Fruit fly (Drosophila melanogaster) whole organism, prepupa: ENCODE data around the gene Rab30.
A peak's percentile ranks its signal among the peaks of the same experiment; 100 is the strongest.

Source experiments
- Blimp-1 ChIP-seq: fragments of 200-800 bp; sonication (Bioruptor generic); optimal IDR thresholded peaks from 3 replicates; lab custom pipeline; 2017; ENCODE audit warnings: missing biosample characterization, missing genetic modification characterization, mild to moderate bottlenecking, moderate library complexity, missing genetic modification reagents
- CG10631 ChIP-seq: fragments of 200-800 bp; sonication (Bioruptor generic); optimal IDR thresholded peaks from 2 replicates; lab custom pipeline; 2016; ENCODE audit warnings: missing biosample characterization, missing genetic modification characterization
- CG10669 ChIP-seq: fragments of 200-800 bp; sonication (Bioruptor generic); optimal IDR thresholded peaks from 3 replicates; lab custom pipeline; 2018; ENCODE audit warnings: missing biosample characterization, mild to moderate bottlenecking, missing genetic modification characterization, moderate library complexity
- CG11294 ChIP-seq: fragments of 200-800 bp; sonication (Bioruptor generic); IDR thresholded peaks from 2 replicates; pipeline ENCODE4 v1.3.6; 2022; ENCODE audit warnings: missing biosample characterization, missing genetic modification characterization
- CG11762 ChIP-seq: fragments of 200-800 bp; sonication (Bioruptor generic); optimal IDR thresholded peaks from 3 replicates; lab custom pipeline; 2016; ENCODE audit warnings: missing biosample characterization, missing genetic modification characterization; ENCODE audit not compliant: insufficient read depth
- CG11902 ChIP-seq: fragments of 200-800 bp; sonication (Bioruptor generic); optimal IDR thresholded peaks from 3 replicates; lab custom pipeline; 2016; ENCODE audit warnings: missing biosample characterization, missing genetic modification characterization
- CG1621 ChIP-seq: fragments of 200-800 bp; sonication (Bioruptor generic); optimal IDR thresholded peaks from 3 replicates; lab custom pipeline; 2018; ENCODE audit warnings: missing biosample characterization, mild to moderate bottlenecking, missing genetic modification characterization
- CG16779 ChIP-seq: fragments of 200-800 bp; sonication (Bioruptor generic); optimal IDR thresholded peaks from 3 replicates; lab custom pipeline; 2017; ENCODE audit warnings: missing biosample characterization, mild to moderate bottlenecking, missing genetic modification characterization
- CG31627 ChIP-seq: fragments of 200-800 bp; sonication (Bioruptor generic); optimal IDR thresholded peaks from 3 replicates; lab custom pipeline; 2016; ENCODE audit warnings: missing biosample characterization, missing genetic modification characterization
- CG32006 ChIP-seq: fragments of 200-800 bp; sonication (Bioruptor generic); optimal IDR thresholded peaks from 3 replicates; lab custom pipeline; 2017; ENCODE audit warnings: missing biosample characterization, mild to moderate bottlenecking, missing genetic modification characterization
- CG34406 ChIP-seq: fragments of 200-800 bp; sonication (Bioruptor generic); optimal IDR thresholded peaks from 3 replicates; lab custom pipeline; 2016; ENCODE audit warnings: missing biosample characterization, missing genetic modification characterization
- CG3919 ChIP-seq: fragments of 200-800 bp; sonication (Bioruptor generic); optimal IDR thresholded peaks from 3 replicates; lab custom pipeline; 2016; ENCODE audit warnings: missing biosample characterization, missing genetic modification characterization
- CG4318 ChIP-seq: fragments of 200-800 bp; sonication (Bioruptor generic); optimal IDR thresholded peaks from 3 replicates; lab custom pipeline; 2017; ENCODE audit warnings: missing biosample characterization, mild to moderate bottlenecking, missing genetic modification characterization
- CG6163 ChIP-seq: fragments of 200-800 bp; sonication (Bioruptor generic); IDR thresholded peaks from 3 replicates; pipeline ENCODE4 v1.3.6; 2022; ENCODE audit warnings: missing biosample characterization, missing genetic modification characterization
- CG6276 ChIP-seq: fragments of 200-800 bp; sonication (Bioruptor generic); optimal IDR thresholded peaks from 2 replicates; lab custom pipeline; 2017; ENCODE audit warnings: missing biosample characterization, mild to moderate bottlenecking, missing genetic modification characterization
- CG6792 ChIP-seq: fragments of 200-800 bp; sonication (Bioruptor generic); optimal IDR thresholded peaks from 3 replicates; lab custom pipeline; 2016; ENCODE audit warnings: missing biosample characterization, missing genetic modification characterization
- CG6854 ChIP-seq: fragments of 200-800 bp; sonication (Bioruptor generic); optimal IDR thresholded peaks from 2 replicates; lab custom pipeline; 2017; ENCODE audit warnings: missing biosample characterization, mild to moderate bottlenecking, missing genetic modification characterization
- CG8119 ChIP-seq: fragments of 200-800 bp; sonication (Bioruptor generic); IDR thresholded peaks from 3 replicates; pipeline ENCODE4 v1.3.6; 2022; ENCODE audit warnings: missing biosample characterization, missing genetic modification characterization
- CG8319 ChIP-seq: fragments of 200-800 bp; sonication (Bioruptor generic); optimal IDR thresholded peaks from 3 replicates; lab custom pipeline; 2016; ENCODE audit warnings: missing biosample characterization, missing genetic modification characterization
- CG8632 ChIP-seq: fragments of 200-800 bp; sonication (Bioruptor generic); optimal IDR thresholded peaks from 3 replicates; lab custom pipeline; 2016; ENCODE audit warnings: missing biosample characterization, missing genetic modification characterization
- CG9139 ChIP-seq: fragments of 200-800 bp; sonication (Bioruptor generic); optimal IDR thresholded peaks from 3 replicates; lab custom pipeline; 2017; ENCODE audit warnings: missing biosample characterization, mild to moderate bottlenecking, missing genetic modification characterization
- Eip75B ChIP-seq: fragments of 200-800 bp; sonication (Bioruptor generic); optimal IDR thresholded peaks from 3 replicates; lab custom pipeline; 2016; ENCODE audit warnings: missing biosample characterization, missing genetic modification characterization
- Ets21C ChIP-seq: fragments of 200-800 bp; sonication (Bioruptor generic); optimal IDR thresholded peaks from 3 replicates; lab custom pipeline; 2016; ENCODE audit warnings: missing biosample characterization, missing genetic modification characterization
- Ets96B ChIP-seq: fragments of 200-800 bp; optimal IDR thresholded peaks from 2 replicates; lab custom pipeline; 2019; ENCODE audit warnings: missing biosample characterization, mild to moderate bottlenecking, missing genetic modification characterization, moderate library complexity
- Gug ChIP-seq: fragments of 200-800 bp; sonication (Bioruptor generic); IDR thresholded peaks from 2 replicates; pipeline ENCODE4 v1.3.6; 2022; ENCODE audit warnings: missing biosample characterization, missing genetic modification characterization
- Hr39 ChIP-seq: fragments of 200-800 bp; sonication (Bioruptor generic); optimal IDR thresholded peaks from 2 replicates; lab custom pipeline; 2016; ENCODE audit warnings: missing biosample characterization, missing genetic modification characterization
- Hr4 ChIP-seq: fragments of 200-800 bp; sonication (Bioruptor generic); optimal IDR thresholded peaks from 3 replicates; lab custom pipeline; 2016; ENCODE audit warnings: missing biosample characterization, missing genetic modification characterization
- Lpt ChIP-seq: fragments of 200-800 bp; sonication (Bioruptor generic); optimal IDR thresholded peaks from 3 replicates; lab custom pipeline; 2016; ENCODE audit warnings: missing biosample characterization, missing genetic modification characterization
- Met ChIP-seq: fragments of 200-800 bp; sonication (Bioruptor generic); optimal IDR thresholded peaks from 3 replicates; lab custom pipeline; 2016; ENCODE audit warnings: missing biosample characterization, missing genetic modification characterization
- Smox ChIP-seq: fragments of 200-800 bp; sonication (Bioruptor generic); optimal IDR thresholded peaks from 3 replicates; lab custom pipeline; 2016; ENCODE audit warnings: missing biosample characterization, missing genetic modification characterization
- Sox102F ChIP-seq: fragments of 200-800 bp; sonication (Bioruptor generic); optimal IDR thresholded peaks from 2 replicates; lab custom pipeline; 2016; ENCODE audit warnings: missing biosample characterization, mild to moderate bottlenecking, missing genetic modification characterization
- Sox14 ChIP-seq: fragments of 200-800 bp; sonication (Bioruptor generic); optimal IDR thresholded peaks from 3 replicates; lab custom pipeline; 2016; ENCODE audit warnings: missing biosample characterization, missing genetic modification characterization
- Sox15 ChIP-seq: fragments of 200-800 bp; sonication (Bioruptor generic); optimal IDR thresholded peaks from 3 replicates; lab custom pipeline; 2016; ENCODE audit warnings: missing biosample characterization, missing genetic modification characterization
- achi ChIP-seq: fragments of 200-800 bp; sonication (Bioruptor generic); optimal IDR thresholded peaks from 3 replicates; lab custom pipeline; 2016; ENCODE audit warnings: missing biosample characterization, missing genetic modification characterization
- acj6 ChIP-seq: fragments of 200-800 bp; sonication (Bioruptor generic); optimal IDR thresholded peaks from 3 replicates; lab custom pipeline; 2016; ENCODE audit warnings: missing biosample characterization, missing genetic modification characterization
- cyc ChIP-seq: fragments of 200-800 bp; sonication (Bioruptor generic); optimal IDR thresholded peaks from 3 replicates; lab custom pipeline; 2016; ENCODE audit warnings: missing biosample characterization, missing genetic modification characterization
- dsx ChIP-seq: fragments of 200-800 bp; optimal IDR thresholded peaks from 3 replicates; lab custom pipeline; 2019; ENCODE audit warnings: missing biosample characterization, mild to moderate bottlenecking, missing genetic modification characterization, moderate library complexity; ENCODE audit not compliant: poor library complexity, severe bottlenecking
- eg ChIP-seq: fragments of 200-800 bp; sonication (Bioruptor generic); IDR thresholded peaks from 3 replicates; pipeline ENCODE4 v1.3.6; 2022; ENCODE audit warnings: missing biosample characterization, missing genetic modification characterization
- fd59A ChIP-seq: fragments of 200-800 bp; sonication (Bioruptor generic); optimal IDR thresholded peaks from 2 replicates; lab custom pipeline; 2017; ENCODE audit warnings: missing biosample characterization, mild to moderate bottlenecking, missing genetic modification characterization, missing genetic modification reagents
- fkh ChIP-seq: fragments of 200-800 bp; sonication (Bioruptor generic); optimal IDR thresholded peaks from 3 replicates; lab custom pipeline; 2017; ENCODE audit warnings: missing biosample characterization, mild to moderate bottlenecking, missing genetic modification characterization, moderate library complexity
- net ChIP-seq: fragments of 200-800 bp; sonication (Bioruptor generic); optimal IDR thresholded peaks from 3 replicates; lab custom pipeline; 2016; ENCODE audit warnings: missing biosample characterization, missing genetic modification characterization
- salr ChIP-seq, 2 experiments: fragments of 200-800 bp; sonication (Bioruptor generic); optimal IDR thresholded peaks; 3 replicates each; lab custom pipeline; 2016 to 2018; ENCODE audit warnings: missing biosample characterization in 2 of 2, missing genetic modification characterization in 2 of 2, mild to moderate bottlenecking in 1 of 2
- spab ChIP-seq: fragments of 200-800 bp; sonication (Bioruptor generic); optimal IDR thresholded peaks from 2 replicates; lab custom pipeline; 2017; ENCODE audit warnings: missing biosample characterization, mild to moderate bottlenecking, missing genetic modification characterization, missing genetic modification reagents
- ss ChIP-seq, 2 experiments: fragments of 200-800 bp; sonication (Bioruptor generic); optimal IDR thresholded peaks; 2 replicates in 1 of 2; 3 replicates in 1 of 2; lab custom pipeline; 2017 to 2018; ENCODE audit warnings: mild to moderate bottlenecking in 2 of 2, missing biosample characterization in 2 of 2, missing genetic modification characterization in 2 of 2, moderate library complexity in 1 of 2
- svp ChIP-seq: fragments of 200-800 bp; sonication (Bioruptor generic); peaks from one replicate; lab custom pipeline; 2016; ENCODE audit warnings: missing biosample characterization, missing genetic modification characterization
- vri ChIP-seq: fragments of 200-800 bp; sonication (Bioruptor generic); optimal IDR thresholded peaks from 3 replicates; lab custom pipeline; 2016; ENCODE audit warnings: missing biosample characterization, mild to moderate bottlenecking, missing genetic modification characterization

Gene Rab30

dm6 chr2L:7047703-7048102, 15.3 kb upstream of the Rab30 start:
- TF ChIP-seq Lpt (no peak), CG32006 (GFP tag; lab: Kevin White, UChicago) (no peak), Eip75B (GFP tag; lab: Kevin White, UChicago) (no peak), vri (GFP tag; lab: Kevin White, UChicago) (no peak), Hr39 (GFP tag; lab: Kevin White, UChicago) (no peak), fkh (peak; percentile 55), Met (GFP tag; lab: Kevin White, UChicago) (no peak), acj6 (GFP tag; lab: Kevin White, UChicago) (no peak), Ets96B (tag; lab: Kevin White, UChicago) (no peak)

- TF ChIP-seq CG6276 (GFP tag; lab: Kevin White, UChicago) (peak; percentile 35), CG6792 (GFP tag; lab: Kevin White, UChicago) (no peak), Sox15 (no peak), CG16779 (tag; lab: Kevin White, UChicago) (no peak), Sox102F (GFP tag; lab: Kevin White, UChicago) (peak; percentile 53), Smox (peak; percentile 61), CG9139 (GFP tag; lab: Kevin White, UChicago) (no peak), CG34406 (GFP tag; lab: Kevin White, UChicago) (peak; percentile 32), Hr39 (GFP tag; lab: Kevin White, UChicago) (peak; percentile 58), acj6 (GFP tag; lab: Kevin White, UChicago) (peak; percentile 52), CG10669 (peak; percentile 29), Lpt (no peak), CG31627 (peak; percentile 50), CG11294 (GFP tag; lab: Robert Waterston, UW) (0 out of 2 replicates have a peak, but pooled peaks have one; percentile 5), achi (GFP tag; lab: Kevin White, UChicago) (peak; percentile 28), dsx (no peak), net (GFP tag; lab: Kevin White, UChicago) (peak; percentile 22), spab (GFP tag; lab: Kevin White, UChicago) (no peak), ss (GFP tag; optimal IDR thresholded peaks at IDR 0.05; lab: Kevin White, UChicago) (peak in 1 of 2 experiments; percentile 25), Eip75B (GFP tag; lab: Kevin White, UChicago) (peak; percentile 42), CG6854 (GFP tag; lab: Kevin White, UChicago) (no peak), CG8632 (GFP tag; lab: Kevin White, UChicago) (peak; percentile 28), CG10631 (GFP tag; lab: Kevin White, UChicago) (peak; percentile 29), CG4318 (GFP tag; lab: Kevin White, UChicago) (peak; percentile 20), cyc (peak; percentile 57), Hr4 (GFP tag; lab: Kevin White, UChicago) (peak; percentile 24), CG8319 (GFP tag; lab: Kevin White, UChicago) (peak; percentile 16), CG11902 (GFP tag; lab: Kevin White, UChicago) (peak; percentile 3), CG3919 (GFP tag; lab: Kevin White, UChicago) (peak; percentile 24), CG1621 (tag; lab: Kevin White, UChicago) (no peak), Blimp-1 (GFP tag; lab: Kevin White, UChicago) (peak; percentile 52), CG32006 (GFP tag; lab: Kevin White, UChicago) (peak; percentile 63), CG6163 (peak; percentile 32; the same call in 2 of the 3 replicates), salr (GFP tag; optimal IDR thresholded peaks at IDR 0.05; lab: Kevin White, UChicago) (peak in 1 of 2 experiments; percentile 37), CG8119 (GFP tag; lab: Robert Waterston, UW) (no peak), Met (GFP tag; lab: Kevin White, UChicago) (peak; percentile 66), vri (GFP tag; lab: Kevin White, UChicago) (peak; percentile 79), CG11762 (GFP tag; lab: Kevin White, UChicago) (no peak), fd59A (GFP tag; lab: Kevin White, UChicago) (peak; percentile 20), Gug (GFP tag; lab: Robert Waterston, UW) (no peak), fkh (peak; percentile 92), Sox14 (GFP tag; lab: Kevin White, UChicago) (peak; percentile 49), Ets21C (GFP tag; lab: Kevin White, UChicago) (peak; percentile 3), svp (GFP tag; lab: Kevin White, UChicago) (peak; percentile 88), eg (GFP tag; lab: Robert Waterston, UW) (peak; percentile 29; the same call in 1 of the 3 replicates)
These were observed 10.9 kb upstream of the Rab30 start for dm6 chr2L:7043039-7043905.
